Fruit fly (Drosophila melanogaster) whole organism, embryonic: ENCODE data around the gene CG8891.

ENCODE experiments used
- Blimp-1 ChIP-seq: fragments of 200-800 bp; sonication (Bioruptor generic); optimal IDR thresholded peaks from 3 replicates; lab custom pipeline; 2018; ENCODE audit warnings: missing biosample characterization, missing genetic modification characterization, mild to moderate bottlenecking, moderate library complexity, missing genetic modification reagents
- CG10462 ChIP-seq: fragments of 200-800 bp; sonication (Bioruptor generic); optimal IDR thresholded peaks from 2 replicates; lab custom pipeline; 2016; ENCODE audit warnings: missing biosample characterization, missing genetic modification characterization
- CG11085 ChIP-seq: fragments of 200-800 bp; sonication (Bioruptor generic); IDR thresholded peaks from 2 replicates; pipeline ENCODE4 v1.3.6; 2022; ENCODE audit warnings: missing biosample characterization, missing genetic modification characterization
- CG11560 ChIP-seq: fragments of 200-800 bp; sonication (Bioruptor generic); IDR thresholded peaks from 3 replicates; pipeline ENCODE4 v1.3.6; 2022; ENCODE audit warnings: missing biosample characterization, missing genetic modification characterization
- CG13624 ChIP-seq: fragments of 200-800 bp; sonication (Bioruptor generic); optimal IDR thresholded peaks from 2 replicates; lab custom pipeline; 2016; ENCODE audit warnings: missing biosample characterization, missing genetic modification characterization
- CG15479 ChIP-seq: fragments of 200-800 bp; sonication (Bioruptor generic); optimal IDR thresholded peaks from 3 replicates; lab custom pipeline; 2019; ENCODE audit warnings: missing biosample characterization, mild to moderate bottlenecking, missing genetic modification characterization, moderate library complexity
- CG1647 ChIP-seq: fragments of 200-800 bp; sonication (Bioruptor generic); optimal IDR thresholded peaks from 3 replicates; lab custom pipeline; 2016; ENCODE audit warnings: missing biosample characterization, missing genetic modification characterization
- CG17328 ChIP-seq: fragments of 200-800 bp; sonication (Bioruptor generic); IDR thresholded peaks from 2 replicates; pipeline ENCODE4 v1.3.6; 2022; ENCODE audit warnings: missing biosample characterization, missing genetic modification characterization
- CG1792 ChIP-seq: fragments of 200-800 bp; sonication (Bioruptor generic); optimal IDR thresholded peaks from 2 replicates; lab custom pipeline; 2016; ENCODE audit warnings: missing biosample characterization, missing genetic modification characterization
- CG1832 ChIP-seq: fragments of 200-800 bp; sonication (Bioruptor generic); optimal IDR thresholded peaks from 2 replicates; lab custom pipeline; 2017; ENCODE audit warnings: missing biosample characterization, mild to moderate bottlenecking, missing genetic modification characterization, inconsistent platforms
- CG31388 ChIP-seq: fragments of 200-800 bp; sonication (Bioruptor generic); optimal IDR thresholded peaks from 2 replicates; lab custom pipeline; 2016; ENCODE audit warnings: missing biosample characterization, missing genetic modification characterization
- CG3847 ChIP-seq: fragments of 200-800 bp; sonication (Bioruptor generic); IDR thresholded peaks from 2 replicates; pipeline ENCODE4 v1.3.6; 2022; ENCODE audit warnings: missing biosample characterization, missing genetic modification characterization
- CG4707 ChIP-seq: fragments of 200-800 bp; sonication (Bioruptor generic); optimal IDR thresholded peaks from 2 replicates; lab custom pipeline; 2018; ENCODE audit warnings: missing biosample characterization, mild to moderate bottlenecking, missing genetic modification characterization, moderate library complexity
- CG8478 ChIP-seq: fragments of >200 bp; optimal IDR thresholded peaks from 2 replicates; lab custom pipeline; 2018
- CG9817 ChIP-seq: fragments of 200-800 bp; sonication (Bioruptor generic); optimal IDR thresholded peaks from 2 replicates; lab custom pipeline; 2018; ENCODE audit warnings: missing biosample characterization, mild to moderate bottlenecking, missing genetic modification characterization, moderate library complexity
- CrebB ChIP-seq: fragments of 200-800 bp; sonication (Bioruptor generic); optimal IDR thresholded peaks from 3 replicates; lab custom pipeline; 2018; ENCODE audit warnings: missing biosample characterization, mild to moderate bottlenecking, missing genetic modification characterization
- Dfd ChIP-seq, 2 experiments: fragments of >200 bp; optimal IDR thresholded peaks; 2 replicates each; lab custom pipeline; 2017; ENCODE audit warnings: missing biosample characterization in 2 of 2, missing genetic modification characterization in 2 of 2
- Eip74EF ChIP-seq, 2 experiments: fragments of 200-800 bp in 1 of 2; fragments of >200 bp in 1 of 2; sonication (Bioruptor generic) in 1 of 2; optimal IDR thresholded peaks; 2 replicates each; lab custom pipeline; 2017 to 2019; ENCODE audit warnings: missing biosample characterization in 2 of 2, missing genetic modification characterization in 2 of 2, mild to moderate bottlenecking in 1 of 2, moderate library complexity in 1 of 2
- H2.0 ChIP-seq: fragments of 200-800 bp; sonication (Bioruptor generic); IDR thresholded peaks from 2 replicates; pipeline ENCODE4 v1.3.6; 2022; ENCODE audit warnings: missing biosample characterization, missing genetic modification characterization
- HLH54F ChIP-seq: fragments of 200-800 bp; sonication (Bioruptor generic); optimal IDR thresholded peaks from 3 replicates; lab custom pipeline; 2016; ENCODE audit warnings: missing biosample characterization, missing genetic modification characterization
- MESR4 ChIP-seq: fragments of 200-800 bp; sonication (Bioruptor generic); optimal IDR thresholded peaks from 2 replicates; lab custom pipeline; 2018; ENCODE audit warnings: missing biosample characterization, mild to moderate bottlenecking, missing genetic modification characterization, moderate library complexity
- MTF-1 ChIP-seq: fragments of 200-800 bp; sonication (Bioruptor generic); optimal IDR thresholded peaks from 2 replicates; lab custom pipeline; 2018; ENCODE audit warnings: missing biosample characterization, mild to moderate bottlenecking, missing genetic modification characterization, borderline replicate concordance
- NC2β ChIP-seq: fragments of 200-800 bp; sonication (Bioruptor generic); optimal IDR thresholded peaks from 2 replicates; lab custom pipeline; 2016; ENCODE audit warnings: missing biosample characterization, missing genetic modification characterization
- Nf-YB ChIP-seq: fragments of 200-800 bp; sonication (Bioruptor generic); optimal IDR thresholded peaks from 3 replicates; lab custom pipeline; 2019; ENCODE audit warnings: missing biosample characterization, mild to moderate bottlenecking, missing genetic modification characterization, moderate library complexity
- Rfx ChIP-seq: fragments of 200-800 bp; sonication (Bioruptor generic); IDR thresholded peaks from 2 replicates; pipeline ENCODE4 v1.3.6; 2022; ENCODE audit warnings: missing biosample characterization, missing genetic modification characterization
- Spps ChIP-seq: fragments of 200-800 bp; sonication (Bioruptor generic); optimal IDR thresholded peaks from 2 replicates; lab custom pipeline; 2018; ENCODE audit warnings: missing biosample characterization, mild to moderate bottlenecking, missing genetic modification characterization
- Sry-δ ChIP-seq: fragments of 200-800 bp; sonication (Bioruptor generic); optimal IDR thresholded peaks from 2 replicates; lab custom pipeline; 2016; ENCODE audit warnings: missing biosample characterization, missing genetic modification characterization
- Ssrp ChIP-seq: fragments of 200-800 bp; sonication (Bioruptor generic); optimal IDR thresholded peaks from 2 replicates; lab custom pipeline; 2018; ENCODE audit warnings: missing biosample characterization, mild to moderate bottlenecking, missing genetic modification characterization, moderate library complexity
- Stat92E ChIP-seq, 3 experiments: fragments of >200 bp in 2 of 3; fragments of 200-800 bp in 1 of 3; sonication (Bioruptor generic) in 1 of 3; optimal IDR thresholded peaks; 2 replicates each; lab custom pipeline; 2017 to 2019; ENCODE audit warnings: missing biosample characterization in 3 of 3, missing genetic modification characterization in 3 of 3, mild to moderate bottlenecking in 1 of 3, moderate library complexity in 1 of 3
- Usf ChIP-seq: fragments of 200-800 bp; sonication (Bioruptor generic); optimal IDR thresholded peaks from 2 replicates; lab custom pipeline; 2017; ENCODE audit warnings: missing genotype, missing biosample characterization, missing genetic modification characterization
- amos ChIP-seq: fragments of 200-800 bp; sonication (Bioruptor generic); IDR thresholded peaks from 2 replicates; pipeline ENCODE4 v1.3.6; 2022; ENCODE audit warnings: missing biosample characterization, missing genetic modification characterization; ENCODE audit not compliant: partially characterized antibody
- ase ChIP-seq: fragments of 200-800 bp; sonication (Bioruptor generic); IDR thresholded peaks from 3 replicates; pipeline ENCODE4 v1.3.6; 2022; ENCODE audit warnings: missing biosample characterization, missing genetic modification characterization
- bbx ChIP-seq: fragments of 200-800 bp; sonication (Bioruptor generic); IDR thresholded peaks from 2 replicates; pipeline ENCODE4 v1.3.6; 2022; ENCODE audit warnings: missing biosample characterization, missing genetic modification characterization; ENCODE audit not compliant: partially characterized antibody
- cato ChIP-seq: fragments of 200-800 bp; sonication (Bioruptor generic); optimal IDR thresholded peaks from 2 replicates; lab custom pipeline; 2016; ENCODE audit warnings: missing biosample characterization, missing genetic modification characterization, borderline replicate concordance
- crp ChIP-seq, 2 experiments: fragments of 200-800 bp; sonication (Bioruptor generic); optimal IDR thresholded peaks; 2 replicates in 1 of 2; 3 replicates in 1 of 2; lab custom pipeline; 2017; ENCODE audit warnings: missing biosample characterization in 2 of 2, missing genetic modification characterization in 2 of 2, mild to moderate bottlenecking in 1 of 2, moderate library complexity in 1 of 2
- eve ChIP-seq, 2 experiments: fragments of >200 bp; optimal IDR thresholded peaks; 2 replicates each; lab custom pipeline; 2017; ENCODE audit warnings: missing biosample characterization in 2 of 2, missing genetic modification characterization in 2 of 2
- gro ChIP-seq: fragments of 200-800 bp; sonication (Bioruptor generic); optimal IDR thresholded peaks from 2 replicates; lab custom pipeline; 2016; ENCODE audit warnings: missing biosample characterization, missing genetic modification characterization
- ham ChIP-seq: fragments of 200-800 bp; sonication (Bioruptor generic); IDR thresholded peaks from 2 replicates; pipeline ENCODE4 v1.3.6; 2022; ENCODE audit warnings: missing biosample characterization, missing genetic modification characterization
- lov ChIP-seq, 2 experiments: fragments of 200-800 bp in 1 of 2; fragments of >200 bp in 1 of 2; sonication (Bioruptor generic) in 1 of 2; IDR thresholded peaks in 1 of 2; optimal IDR thresholded peaks in 1 of 2; 2 replicates in 1 of 2; 3 replicates in 1 of 2; pipeline versions ENCODE4 v1.3.6 to Lab custom; 2017 to 2022; ENCODE audit warnings: missing biosample characterization in 1 of 2, missing genetic modification characterization in 1 of 2
- nau ChIP-seq: fragments of 200-800 bp; sonication (Bioruptor generic); optimal IDR thresholded peaks from 3 replicates; lab custom pipeline; 2017; ENCODE audit warnings: missing biosample characterization, mild to moderate bottlenecking, missing genetic modification characterization, missing genetic modification reagents
- phol ChIP-seq: fragments of 200-800 bp; sonication (Bioruptor generic); optimal IDR thresholded peaks from 3 replicates; lab custom pipeline; 2018; ENCODE audit warnings: missing biosample characterization, mild to moderate bottlenecking, missing genetic modification characterization, moderate library complexity
- sisA ChIP-seq: fragments of 200-800 bp; sonication (Bioruptor generic); IDR thresholded peaks from 2 replicates; pipeline ENCODE4 v1.3.6; 2022; ENCODE audit warnings: missing biosample characterization, missing genetic modification characterization
- slou ChIP-seq: fragments of 200-800 bp; sonication (Bioruptor generic); optimal IDR thresholded peaks from 3 replicates; lab custom pipeline; 2016; ENCODE audit warnings: missing biosample characterization, missing genetic modification characterization
- sna ChIP-seq: fragments of 200-800 bp; sonication (Bioruptor generic); IDR thresholded peaks from 2 replicates; pipeline ENCODE4 v1.3.6; 2022; ENCODE audit warnings: missing biosample characterization, missing genetic modification characterization; ENCODE audit not compliant: partially characterized antibody
- tin ChIP-seq: fragments of 200-800 bp; sonication (Bioruptor generic); optimal IDR thresholded peaks from 3 replicates; lab custom pipeline; 2016; ENCODE audit warnings: missing biosample characterization, missing genetic modification characterization
- tup ChIP-seq: fragments of 200-800 bp; sonication (Bioruptor generic); optimal IDR thresholded peaks from 2 replicates; lab custom pipeline; 2016; ENCODE audit warnings: missing biosample characterization, mild to moderate bottlenecking, missing genetic modification characterization, moderate library complexity
- vvl ChIP-seq: fragments of 200-800 bp; sonication (Bioruptor generic); IDR thresholded peaks from 2 replicates; pipeline ENCODE4 v1.3.6; 2022; ENCODE audit warnings: missing biosample characterization, missing genetic modification characterization
- zen2 ChIP-seq: fragments of 200-800 bp; sonication (Bioruptor generic); IDR thresholded peaks from 3 replicates; pipeline ENCODE4 v1.3.6; 2022; ENCODE audit warnings: missing biosample characterization, missing genetic modification characterization; ENCODE audit not compliant: partially characterized antibody
- zfh2 ChIP-seq: fragments of 200-800 bp; sonication (Bioruptor generic); optimal IDR thresholded peaks from 2 replicates; lab custom pipeline; 2016; ENCODE audit warnings: missing biosample characterization, missing genetic modification characterization

The CG8891 gene

dm6 chr2L:5010784-5011260, 31.6 kb upstream of the CG8891 start, which contains the start of the genes CG31917, Tfb5 and SelT (continued):
- TF ChIP-seq Eip74EF (GFP tag; optimal IDR thresholded peaks at IDR 0.05; lab: Kevin White, UChicago) (peak in 1 of 2 experiments; percentile 4), zfh2 (GFP tag; lab: Kevin White, UChicago) (peak; percentile 64), amos (GFP tag; lab: Robert Waterston, UW) (peak; percentile 64), bbx (GFP tag; lab: Robert Waterston, UW) (peak; percentile 39; the same call in 1 of the 2 replicates), Nf-YB (no peak), sisA (GFP tag; lab: Robert Waterston, UW) (peak; percentile 59; the same call in 1 of the 2 replicates), ase (GFP tag; lab: Robert Waterston, UW) (no peak), Sry-δ (GFP tag; lab: Kevin White, UChicago) (peak; percentile 91), NC2β (GFP tag; lab: Kevin White, UChicago) (peak; percentile 68), CG11560 (tag; lab: Robert Waterston, UW) (no peak), CG10462 (GFP tag; lab: Kevin White, UChicago) (peak; percentile 12), MTF-1 (GFP tag; lab: Kevin White, UChicago) (no peak), Ssrp (peak; percentile 45), CG3847 (GFP tag; lab: Robert Waterston, UW) (peak; percentile 58), HLH54F (GFP tag; lab: Kevin White, UChicago) (peak; percentile 59), Stat92E (GFP tag; optimal IDR thresholded peaks at IDR 0.05; lab: Kevin White, UChicago) (peak in 1 of 3 experiments; percentile 59), CG1832 (no peak), crp (GFP tag; optimal IDR thresholded peaks at IDR 0.05; lab: Kevin White, UChicago) (no peak), H2.0 (GFP tag; lab: Robert Waterston, UW) (no peak), CG31388 (GFP tag; lab: Kevin White, UChicago) (no peak), CG4707 (no peak), Usf (GFP tag; lab: Kevin White, UChicago) (peak; percentile 10), CG1647 (GFP tag; lab: Kevin White, UChicago) (peak; percentile 35), CG8478 (lab: Kevin White, UChicago) (no peak), CG13624 (GFP tag; lab: Kevin White, UChicago) (peak; percentile 82), sna (peak; percentile 70), vvl (GFP tag; lab: Robert Waterston, UW) (peak; percentile 62), tup (no peak), ham (GFP tag; lab: Robert Waterston, UW) (no peak), CG17328 (GFP tag; lab: Robert Waterston, UW) (no peak), nau (GFP tag; lab: Kevin White, UChicago) (no peak), Spps (tag; lab: Kevin White, UChicago) (peak; percentile 3), cato (peak; percentile 8), Blimp-1 (GFP tag; lab: Kevin White, UChicago) (no peak), lov (optimal IDR thresholded peaks at IDR 0.05; lab: Kevin White, UChicago) (peak; percentile 60), lov (GFP tag; IDR thresholded peaks at IDR 0.05; lab: Robert Waterston, UW) (no peak), tin (GFP tag; lab: Kevin White, UChicago) (peak; percentile 51), Rfx (GFP tag; lab: Robert Waterston, UW) (peak; percentile 80), zen2 (GFP tag; lab: Robert Waterston, UW) (peak; percentile 28; the same call in 2 of the 3 replicates), CG9817 (tag; lab: Kevin White, UChicago) (peak; percentile 75), CG1792 (peak; percentile 37), Dfd (GFP tag; optimal IDR thresholded peaks at IDR 0.05; lab: Kevin White, UChicago) (no peak), CrebB (tag; lab: Kevin White, UChicago) (peak; percentile 1), eve (GFP tag; optimal IDR thresholded peaks at IDR 0.05; lab: Kevin White, UChicago) (no peak), phol (tag; lab: Kevin White, UChicago) (peak; percentile 70), MESR4 (GFP tag; lab: Kevin White, UChicago) (peak; percentile 65), gro (GFP tag; lab: Kevin White, UChicago) (peak; percentile 45), slou (peak; percentile 39), CG11085 (GFP tag; lab: Robert Waterston, UW) (no peak), CG15479 (GFP tag; lab: Kevin White, UChicago) (no peak)
